Worm (Caenorhabditis elegans): ENCODE measurements around the gene Y51H7BR.4.

The Y51H7BR.4 gene

DNA sequence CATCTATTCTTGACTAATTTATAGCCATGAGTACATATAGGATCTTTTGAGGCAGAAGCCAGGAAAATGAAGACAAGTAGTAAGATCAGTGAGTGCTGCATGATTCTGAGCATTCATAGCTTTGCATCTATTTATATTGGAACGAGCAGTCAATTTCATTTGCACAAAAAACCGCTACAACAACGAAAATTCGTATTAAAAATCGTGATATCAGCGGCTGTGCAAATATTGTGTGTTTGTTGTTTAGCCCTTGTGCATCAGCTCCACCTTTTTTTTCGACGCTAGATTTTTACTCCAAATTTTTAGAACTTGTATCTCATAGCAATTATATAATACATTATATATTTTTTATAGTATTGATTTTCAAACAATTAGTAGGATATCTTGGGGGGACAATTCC is 55.0 kb downstream of the Y51H7BR.4 start, which contains the start of gene clec-21:
clec-21 (minus strand) TSS at position 101 of the 400 bp plus-strand sequence.
- TF ChIP-seq med-1 (GFP tag; optimal IDR thresholded peaks at IDR 0.05; ENCODE audit: insufficient read depth): no peak
